Worm (Caenorhabditis elegans): ENCODE results near the gene srh-172.

- TF ChIP-seq tbx-8 (GFP tag; optimal IDR thresholded peaks at IDR 0.05) = no peak
- no peak for TF ChIP-seq unc-39 (tag; optimal IDR thresholded peaks at IDR 0.05)
- no peak for TF ChIP-seq snpc-4 (tag; optimal IDR thresholded peaks at IDR 0.05)
- TF ChIP-seq nhr-28 (tag; optimal IDR thresholded peaks at IDR 0.05) = no peak
- TF ChIP-seq ztf-11 (tag; optimal IDR thresholded peaks at IDR 0.05) = no peak
- TF ChIP-seq M03D4.4 (tag; optimal IDR thresholded peaks at IDR 0.05) = no peak
- TF ChIP-seq mep-1 (tag; optimal IDR thresholded peaks at IDR 0.05) = no peak
- no peak for TF ChIP-seq nhr-237 (tag; optimal IDR thresholded peaks at IDR 0.05)
- no peak for TF ChIP-seq lin-13 (tag; optimal IDR thresholded peaks at IDR 0.05)
Measured at ce11 chrV:20002194-20002593, 43.4 kb downstream of the srh-172 start.

Data from whole organism, mixed stage, embryonic.